Fruit fly (Drosophila melanogaster) whole organism: ENCODE measurements around the gene CG7214.

Experiments used
- CG8478 ChIP-seq: fragments of >200 bp; optimal IDR thresholded peaks from 2 replicates; lab custom pipeline; 2018; ENCODE audit warnings: inconsistent platforms
- Dll ChIP-seq: fragments of >200 bp; optimal IDR thresholded peaks from 2 replicates; lab custom pipeline; 2017
- EcR ChIP-seq, 2 experiments: fragments of >200 bp; optimal IDR thresholded peaks; 2 replicates each; lab custom pipeline; 2017; ENCODE audit warnings: missing biosample characterization in 2 of 2, missing genetic modification characterization in 2 of 2, missing genetic modification reagents in 2 of 2
- pan ChIP-seq: fragments of >200 bp; optimal IDR thresholded peaks from 2 replicates; lab custom pipeline; 2017
- psq ChIP-seq: fragments of >200 bp; optimal IDR thresholded peaks from 2 replicates; lab custom pipeline; 2017
- usp ChIP-seq: fragments of >200 bp; optimal IDR thresholded peaks from 2 replicates; lab custom pipeline; 2017; ENCODE audit warnings: missing biosample characterization, missing genetic modification characterization, mixed read lengths

DNA sequence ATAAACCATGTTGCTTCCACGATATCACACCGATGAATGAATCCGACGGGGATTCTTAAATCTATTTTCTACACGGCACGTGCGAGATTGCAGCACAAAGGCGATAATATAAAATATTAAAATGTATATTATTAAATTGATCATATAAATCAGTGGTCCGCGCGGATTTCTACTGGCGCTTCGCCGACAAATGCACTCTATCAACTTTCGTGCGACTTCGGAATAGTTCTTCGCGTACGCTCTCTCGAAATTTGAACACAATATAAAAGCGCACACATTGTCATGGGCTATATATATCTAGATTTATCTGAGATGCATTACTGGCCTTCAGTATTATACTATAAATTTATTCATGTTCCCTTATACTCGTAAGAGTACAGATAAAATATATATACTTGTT, 28.1 kb downstream of the CG7214 start, which contains the start of gene CG33296:
- TF ChIP-seq CG8478, result no peak
- TF ChIP-seq EcR (GFP tag; optimal IDR thresholded peaks at IDR 0.05; lab: Kevin White, UChicago), result no peak
- no peak for TF ChIP-seq psq (lab: Kevin White, UChicago)
- no peak for TF ChIP-seq pan
- TF ChIP-seq Dll (lab: Kevin White, UChicago), result no peak
- TF ChIP-seq usp (GFP tag; lab: Kevin White, UChicago), result no peak
